Worm (Caenorhabditis elegans): ENCODE data around the gene B0302.5.

DNA sequence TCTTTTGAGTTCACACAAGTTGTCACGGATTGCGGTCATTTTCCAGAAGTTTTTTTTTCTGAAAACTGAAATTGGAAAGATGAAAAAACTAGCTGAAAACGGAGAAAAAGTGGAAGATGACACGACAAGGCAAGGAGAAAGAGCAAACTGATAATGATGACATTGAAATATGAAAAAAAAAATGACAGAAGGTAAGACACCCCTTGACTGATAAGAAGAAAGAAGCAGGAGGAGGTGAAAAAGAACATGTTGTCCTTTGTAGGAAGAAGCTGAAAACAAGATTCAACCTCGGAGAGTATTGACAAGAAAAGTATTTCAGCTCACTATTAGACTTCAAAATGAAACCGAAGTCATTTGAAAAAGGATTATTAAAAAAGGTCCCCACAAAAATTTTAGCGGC is at the start of gene B0302.5:
- no peak for TF ChIP-seq elt-3 (tag; optimal IDR thresholded peaks at IDR 0.05)
- peak; percentile 66 for TF ChIP-seq elt-2 (tag; optimal IDR thresholded peaks at IDR 0.05)
- TF ChIP-seq nhr-28 (tag; optimal IDR thresholded peaks at IDR 0.05) = no peak
- no peak for TF ChIP-seq lin-15B (tag; optimal IDR thresholded peaks at IDR 0.05)
- no peak for TF ChIP-seq sea-2 (GFP tag; optimal IDR thresholded peaks at IDR 0.05)
- no peak for TF ChIP-seq ceh-9 (tag; optimal IDR thresholded peaks at IDR 0.05)
- TF ChIP-seq jun-1 (tag; optimal IDR thresholded peaks at IDR 0.05) = no peak
- no peak for TF ChIP-seq snpc-4 (tag; optimal IDR thresholded peaks at IDR 0.05)
